Worm (Caenorhabditis elegans): ENCODE measurements around the gene Y49E10.4.

Gene Y49E10.4

DNA sequence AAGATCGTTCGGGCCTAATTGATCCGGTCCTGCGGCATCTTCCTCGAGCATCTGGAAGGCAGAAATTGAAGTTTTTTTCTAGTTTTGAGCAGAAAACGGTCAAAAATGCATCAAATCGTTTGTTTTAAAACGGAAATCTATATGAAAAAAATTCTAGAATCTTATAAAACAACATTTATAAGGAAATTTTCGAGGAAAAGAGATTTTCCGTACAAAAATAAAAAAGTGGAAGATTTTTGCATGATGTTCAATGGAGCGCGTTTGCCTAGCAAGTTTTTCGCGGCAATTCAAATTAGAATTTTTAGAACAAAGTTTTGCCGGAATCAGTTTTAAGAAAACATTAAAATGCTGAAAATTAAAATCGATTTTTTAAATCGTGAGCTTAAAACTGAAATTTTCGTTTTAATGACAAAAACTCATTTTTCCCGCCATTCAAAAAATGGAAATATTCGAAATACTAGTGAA, 6.4 kb downstream of the Y49E10.4 start, which contains the start of gene pph-4.2 (continued):
- TF ChIP-seq ztf-18 (tag; optimal IDR thresholded peaks at IDR 0.05) (no peak), madf-6 (GFP tag; IDR thresholded peaks at IDR 0.05) (no peak), F52B5.7 (tag; optimal IDR thresholded peaks at IDR 0.05) (no peak), ceh-79 (tag; optimal IDR thresholded peaks at IDR 0.05) (no peak), nhr-90 (tag; optimal IDR thresholded peaks at IDR 0.05) (no peak), cebp-2 (GFP tag; IDR thresholded peaks at IDR 0.05) (no peak)

DNA sequence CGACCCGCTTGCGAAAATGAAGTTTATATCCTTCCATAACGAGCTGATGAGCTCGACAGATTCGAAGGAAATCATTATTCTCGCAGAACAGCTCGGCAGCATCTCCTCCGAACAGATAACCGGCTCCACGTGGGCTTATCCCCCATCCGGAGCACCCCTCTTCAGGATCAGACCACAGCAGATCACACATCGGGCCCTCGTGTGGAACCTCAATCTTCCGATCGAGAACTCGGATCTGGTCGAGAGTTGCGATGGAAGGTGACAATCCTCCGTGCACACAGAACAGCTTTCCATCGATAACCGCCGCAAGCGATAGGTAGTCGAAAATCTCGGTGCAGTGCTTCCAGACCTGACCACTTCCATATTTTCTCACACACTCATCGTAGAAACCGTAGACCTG, 8.0 kb downstream of the Y49E10.4 start:
- TF ChIP-seq zfh-2 (GFP tag; conservative IDR thresholded peaks at IDR 0.05) (peak; percentile 62), rec-8 (tag; optimal IDR thresholded peaks at IDR 0.05) (no peak)

DNA sequence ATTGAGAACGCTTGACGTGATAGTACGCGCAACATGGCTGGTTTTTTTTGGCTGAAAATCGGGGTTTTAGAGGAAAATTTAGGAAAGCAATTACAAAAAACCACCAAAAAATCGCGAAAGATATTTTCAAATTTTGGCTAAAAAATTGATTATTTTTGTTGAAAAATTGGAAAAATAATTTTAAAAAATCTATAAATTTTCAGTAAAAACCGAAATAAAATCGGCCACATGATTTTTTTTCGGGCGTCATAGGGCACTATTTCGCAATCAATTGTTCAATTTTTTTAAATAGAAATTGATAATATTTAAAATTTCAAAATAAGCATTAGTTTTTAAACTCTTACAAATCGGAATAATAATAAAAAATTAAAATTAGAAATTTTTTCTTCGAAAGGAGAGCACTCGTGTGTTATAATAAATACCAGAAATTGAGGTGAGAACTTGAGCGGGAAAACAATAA, 9.8 kb downstream of the Y49E10.4 start, which contains the start of gene glrx-5:
Gene glrx-5 (minus strand): TSS at position 51 of the 460 bp plus-strand sequence.
- TF ChIP-seq attf-5 (GFP tag; optimal IDR thresholded peaks at IDR 0.05), result no peak
- TF ChIP-seq nhr-179 (tag; optimal IDR thresholded peaks at IDR 0.05), result no peak
- TF ChIP-seq cebp-1 (GFP tag; IDR thresholded peaks at IDR 0.05), result peak; percentile 72
- TF ChIP-seq cebp-1 (tag; optimal IDR thresholded peaks at IDR 0.05), result peak; percentile 94
- no peak for TF ChIP-seq madf-10 (tag; optimal IDR thresholded peaks at IDR 0.05)
- TF ChIP-seq Y53G8AR.9 (GFP tag; conservative IDR thresholded peaks at IDR 0.05), result no peak
- no peak for TF ChIP-seq die-1 (tag; optimal IDR thresholded peaks at IDR 0.05)
- TF ChIP-seq F49E8.2 (tag; optimal IDR thresholded peaks at IDR 0.05; ENCODE audit: insufficient read depth), result no peak

DNA sequence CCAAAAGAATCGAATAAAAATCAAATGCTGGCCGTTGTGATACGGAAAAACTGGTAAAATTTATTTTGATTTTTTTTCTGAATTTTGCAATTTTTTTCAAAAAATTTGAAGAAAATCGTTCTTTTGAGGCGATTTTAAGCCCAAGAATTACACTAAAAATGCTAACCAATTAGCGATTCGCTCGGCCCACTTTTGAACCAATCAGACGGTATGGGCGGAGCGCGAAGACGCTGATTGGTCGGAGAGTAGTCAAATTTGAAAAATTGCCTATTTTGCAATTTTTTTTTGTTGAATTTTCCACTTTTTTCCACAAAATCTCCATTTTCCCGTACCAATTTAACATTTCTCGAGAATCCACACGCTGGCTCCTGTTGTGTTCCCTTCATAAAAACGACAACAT, 10.3 kb downstream of the Y49E10.4 start:
- TF ChIP-seq madf-6 (GFP tag; IDR thresholded peaks at IDR 0.05) (no peak), F39B2.1 (GFP tag; IDR thresholded peaks at IDR 0.05) (no peak), B0261.1 (tag; optimal IDR thresholded peaks at IDR 0.05) (no peak), snpc-1.1 (tag; optimal IDR thresholded peaks at IDR 0.05; ENCODE audit: insufficient read depth) (no peak), sea-2 (GFP tag; IDR thresholded peaks at IDR 0.05) (no peak), nfya-2 (GFP tag; IDR thresholded peaks at IDR 0.05) (no peak), repo-1 (tag; optimal IDR thresholded peaks at IDR 0.05) (no peak), hmg-20 (GFP tag; IDR thresholded peaks at IDR 0.05) (no peak), mxl-1 (tag; optimal IDR thresholded peaks at IDR 0.05) (no peak), dpl-1 (GFP tag; optimal IDR thresholded peaks at IDR 0.05) (no peak), ceh-58 (GFP tag; IDR thresholded peaks at IDR 0.05) (no peak), mcd-1 (GFP tag; IDR thresholded peaks at IDR 0.05) (no peak), lin-35 (GFP tag; optimal IDR thresholded peaks at IDR 0.05) (no peak), nhr-80 (tag; optimal IDR thresholded peaks at IDR 0.05) (no peak), ceh-27 (GFP tag; optimal IDR thresholded peaks at IDR 0.05) (no peak), ceh-40 (GFP tag; IDR thresholded peaks at IDR 0.05) (no peak), somi-1 (GFP tag; optimal IDR thresholded peaks at IDR 0.05) (no peak), egl-18 (GFP tag; IDR thresholded peaks at IDR 0.05) (no peak), bed-2 (GFP tag; IDR thresholded peaks at IDR 0.05) (no peak), ceh-100 (GFP tag; IDR thresholded peaks at IDR 0.05) (no peak)
